Worm (Caenorhabditis elegans) whole organism, late embryonic: ENCODE results near the gene srbc-16.

Source experiments
- C38D4.7 ChIP-seq: fragments of 200-800 bp; sonication (Bioruptor generic); optimal IDR thresholded peaks from 2 replicates; lab custom pipeline; 2018; ENCODE audit warnings: mild to moderate bottlenecking, missing genetic modification characterization, moderate library complexity, missing compliant biosample characterization
- Y22D7AL.16 ChIP-seq: sonication (generic microtip); optimal IDR thresholded peaks from 2 replicates; lab custom pipeline; 2016; ENCODE audit warnings: missing genetic modification characterization, missing compliant biosample characterization
- ahr-1 ChIP-seq: sonication (generic microtip); optimal IDR thresholded peaks from 2 replicates; lab custom pipeline; 2016; ENCODE audit warnings: missing genetic modification characterization, missing compliant biosample characterization
- ama-1 ChIP-seq: fragments of 150-350 bp; optimal IDR thresholded peaks from 2 replicates; lab custom pipeline; 2014
- ceh-14 ChIP-seq: sonication (generic microtip); optimal IDR thresholded peaks from 2 replicates; lab custom pipeline; 2016; ENCODE audit warnings: missing genotype, missing genetic modification characterization, missing compliant biosample characterization
- ceh-2 ChIP-seq: sonication (generic microtip); optimal IDR thresholded peaks from 2 replicates; lab custom pipeline; 2016; ENCODE audit warnings: missing genotype, missing genetic modification characterization, missing compliant biosample characterization
- ceh-34 ChIP-seq: sonication (generic microtip); optimal IDR thresholded peaks from 2 replicates; lab custom pipeline; 2016; ENCODE audit warnings: mild to moderate bottlenecking, missing genetic modification characterization, missing compliant biosample characterization
- ceh-48 ChIP-seq: sonication (generic microtip); optimal IDR thresholded peaks from 2 replicates; lab custom pipeline; 2016; ENCODE audit warnings: missing genetic modification characterization, inconsistent platforms, missing compliant biosample characterization
- ceh-6 ChIP-seq: fragments of 200-800 bp; sonication (Bioruptor generic); optimal IDR thresholded peaks from 2 replicates; lab custom pipeline; 2018; ENCODE audit warnings: mild to moderate bottlenecking, missing genetic modification characterization, missing compliant biosample characterization
- che-1 ChIP-seq: sonication (generic microtip); optimal IDR thresholded peaks from 2 replicates; lab custom pipeline; 2016; ENCODE audit warnings: mild to moderate bottlenecking, missing genetic modification characterization, missing compliant biosample characterization
- dve-1 ChIP-seq: sonication (generic microtip); optimal IDR thresholded peaks from 2 replicates; lab custom pipeline; 2017; ENCODE audit warnings: antibody characterized with exemption, mild to moderate bottlenecking, missing genetic modification characterization, missing compliant biosample characterization
- elt-2 ChIP-seq: sonication (generic microtip); optimal IDR thresholded peaks from 2 replicates; lab custom pipeline; 2016; ENCODE audit warnings: missing genetic modification reagents, missing genetic modification characterization, missing compliant biosample characterization
- elt-4 ChIP-seq: sonication (generic microtip); optimal IDR thresholded peaks from 2 replicates; lab custom pipeline; 2016; ENCODE audit warnings: missing genetic modification characterization, missing compliant biosample characterization
- fax-1 ChIP-seq: sonication (generic microtip); optimal IDR thresholded peaks from 2 replicates; lab custom pipeline; 2016; ENCODE audit warnings: missing genotype, missing genetic modification characterization, missing compliant biosample characterization
- fkh-10 ChIP-seq: fragments of 150-350 bp; optimal IDR thresholded peaks from 2 replicates; lab custom pipeline; 2014; ENCODE audit warnings: missing biosample characterization, missing genetic modification reagents, missing genetic modification characterization
- gmeb-2 ChIP-seq: sonication (generic microtip); optimal IDR thresholded peaks from 2 replicates; lab custom pipeline; 2016; ENCODE audit warnings: missing genetic modification characterization, inconsistent platforms, missing compliant biosample characterization
- hlh-15 ChIP-seq: sonication (generic microtip); optimal IDR thresholded peaks from 2 replicates; lab custom pipeline; 2016; ENCODE audit warnings: missing genetic modification characterization, missing compliant biosample characterization
- lim-6 ChIP-seq: sonication (generic microtip); optimal IDR thresholded peaks from 2 replicates; lab custom pipeline; 2016; ENCODE audit warnings: missing genetic modification characterization, missing compliant biosample characterization
- lin-11 ChIP-seq: fragments of 200-800 bp; sonication (Bioruptor generic); optimal IDR thresholded peaks from 2 replicates; lab custom pipeline; 2018; ENCODE audit warnings: mild to moderate bottlenecking, missing genetic modification characterization, missing compliant biosample characterization
- nfya-1 ChIP-seq: sonication (generic microtip); optimal IDR thresholded peaks from 2 replicates; lab custom pipeline; 2017; ENCODE audit warnings: missing genetic modification characterization, mild to moderate bottlenecking, missing compliant biosample characterization, antibody characterized with exemption, moderate library complexity
- npax-4 ChIP-seq: sonication (generic microtip); optimal IDR thresholded peaks from 2 replicates; lab custom pipeline; 2016; ENCODE audit warnings: missing genetic modification characterization, missing compliant biosample characterization
- pqm-1 ChIP-seq: sonication (generic microtip); optimal IDR thresholded peaks from 2 replicates; lab custom pipeline; 2016; ENCODE audit warnings: missing genetic modification characterization, missing compliant biosample characterization
- ref-2 ChIP-seq: sonication (generic microtip); optimal IDR thresholded peaks from 2 replicates; lab custom pipeline; 2016; ENCODE audit warnings: missing genetic modification characterization, missing compliant biosample characterization
- sdc-2 ChIP-seq: sonication (generic microtip); optimal IDR thresholded peaks from 2 replicates; lab custom pipeline; 2016; ENCODE audit warnings: missing genotype, missing genetic modification characterization, missing compliant biosample characterization
- sox-2 ChIP-seq: fragments of 200-800 bp; sonication (Bioruptor generic); IDR thresholded peaks from 2 replicates; pipeline ENCODE4 v1.3.6; 2022; ENCODE audit warnings: missing genetic modification reagents, missing genetic modification characterization, missing compliant biosample characterization
- sox-4 ChIP-seq: sonication (generic microtip); optimal IDR thresholded peaks from 2 replicates; lab custom pipeline; 2017; ENCODE audit warnings: mild to moderate bottlenecking, missing genetic modification characterization, inconsistent platforms, missing compliant biosample characterization
- syd-9 ChIP-seq: sonication (generic microtip); optimal IDR thresholded peaks from 2 replicates; lab custom pipeline; 2016; ENCODE audit warnings: mild to moderate bottlenecking, missing genetic modification characterization, moderate library complexity, missing compliant biosample characterization
- ttx-3 ChIP-seq: sonication (generic microtip); optimal IDR thresholded peaks from 2 replicates; lab custom pipeline; 2016; ENCODE audit warnings: missing genetic modification reagents, missing genetic modification characterization, missing compliant biosample characterization
- unc-42 ChIP-seq: sonication (generic microtip); optimal IDR thresholded peaks from 2 replicates; lab custom pipeline; 2016; ENCODE audit warnings: missing genotype, missing genetic modification characterization, missing compliant biosample characterization
- unc-86 ChIP-seq: sonication (generic microtip); optimal IDR thresholded peaks from 2 replicates; lab custom pipeline; 2016; ENCODE audit warnings: missing genetic modification characterization, missing compliant biosample characterization

Gene srbc-16

DNA sequence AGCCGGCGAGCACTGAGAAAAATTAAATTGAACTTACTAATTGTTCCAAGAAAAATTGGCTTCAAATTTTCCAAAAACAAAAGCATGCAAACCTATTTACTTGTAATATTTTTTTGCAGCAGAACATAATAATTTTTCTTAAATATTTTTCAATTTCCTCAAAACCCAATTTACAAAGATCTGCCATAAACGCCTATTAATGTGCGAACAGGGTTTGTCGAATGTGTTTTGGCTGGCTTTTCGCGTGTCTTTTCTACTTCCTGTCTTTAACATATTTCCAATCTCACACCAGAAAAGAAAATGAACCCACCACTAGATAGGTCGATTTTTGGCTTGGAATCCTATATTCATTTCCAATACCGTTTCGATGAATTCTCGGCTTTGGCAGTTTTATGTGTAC is 6.6 kb upstream of the srbc-16 start, which contains the start of gene C45H4.18:
TSS of gene C45H4.18 (plus strand) at position 301 of the 400 bp plus-strand sequence.
- TF ChIP-seq pqm-1 (tag; lab: Kevin White, UChicago): no peak
- TF ChIP-seq dve-1 (tag; lab: Kevin White, UChicago): no peak

DNA sequence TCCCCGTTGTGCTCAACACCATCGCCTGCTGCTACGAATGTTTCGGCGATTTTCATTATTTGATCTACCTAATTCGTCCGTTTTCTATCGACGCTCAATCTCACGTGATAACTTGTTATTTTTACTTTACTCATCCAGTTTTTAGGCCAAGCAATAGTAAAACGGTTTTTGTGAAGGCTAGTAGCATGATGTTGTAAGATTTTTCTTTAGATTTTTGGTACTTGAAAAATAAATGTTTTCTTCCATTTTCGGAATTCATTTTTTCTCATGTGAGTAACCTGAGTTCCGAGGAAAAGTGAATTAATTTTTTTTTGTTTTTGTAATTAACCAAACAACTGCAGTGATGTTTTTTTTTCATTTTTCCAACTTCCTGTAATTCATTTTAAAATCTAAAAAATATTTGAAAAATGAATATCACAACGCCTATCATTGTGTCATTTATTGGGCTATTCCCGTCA is 4.5 kb upstream of the srbc-16 start, which contains the start of gene srbc-17:
TSS of gene srbc-17 (plus strand) at position 408 of the 458 bp plus-strand sequence.
- TF ChIP-seq dve-1 (tag; lab: Kevin White, UChicago) (no peak), sox-4 (tag; lab: Kevin White, UChicago) (no peak), syd-9 (tag; lab: Kevin White, UChicago) (no peak), hlh-15 (no peak), ceh-2 (no peak), ref-2 (tag; lab: Kevin White, UChicago) (no peak), ceh-48 (tag; lab: Kevin White, UChicago) (no peak), ttx-3 (no peak), ceh-34 (tag; lab: Kevin White, UChicago) (no peak), ama-1 (lab: Kevin White, UChicago) (no peak), elt-2 (tag; lab: Kevin White, UChicago) (no peak), Y22D7AL.16 (tag; lab: Kevin White, UChicago) (no peak), unc-42 (tag; lab: Kevin White, UChicago) (no peak), ceh-14 (tag; lab: Kevin White, UChicago) (no peak), ahr-1 (tag; lab: Kevin White, UChicago) (no peak)

DNA sequence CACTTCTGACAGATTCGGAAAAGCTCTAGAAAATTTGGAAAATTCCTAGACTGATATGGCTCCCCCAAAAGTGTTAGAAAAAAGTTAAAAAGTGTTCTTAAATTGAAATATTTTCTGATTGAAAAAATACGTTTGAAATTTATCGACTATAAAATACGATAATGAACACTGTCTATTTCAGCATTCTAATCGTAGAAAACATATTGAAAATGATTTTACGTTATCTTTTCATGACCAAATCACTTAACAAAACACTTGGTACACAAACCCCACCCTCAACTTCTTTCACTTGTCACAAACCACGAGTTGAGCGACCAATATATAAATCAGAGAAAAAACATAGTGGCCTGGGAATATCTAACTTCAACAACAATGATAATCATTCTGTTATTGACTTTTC is 2.6 kb upstream of the srbc-16 start, which contains the start of gene cyp-33C1:
TSS of gene cyp-33C1 (plus strand) at position 301 of the 400 bp plus-strand sequence.
- no peak for TF ChIP-seq gmeb-2 (tag; lab: Kevin White, UChicago)
- TF ChIP-seq lin-11 (tag; lab: Kevin White, UChicago): no peak
- TF ChIP-seq syd-9 (tag; lab: Kevin White, UChicago): no peak
- no peak for TF ChIP-seq pqm-1 (tag; lab: Kevin White, UChicago)
- no peak for TF ChIP-seq ceh-48 (tag; lab: Kevin White, UChicago)
- no peak for TF ChIP-seq lim-6 (tag; lab: Kevin White, UChicago)
- TF ChIP-seq fkh-10 (GFP tag; lab: Kevin White, UChicago): no peak
- no peak for TF ChIP-seq unc-42 (tag; lab: Kevin White, UChicago)
- no peak for TF ChIP-seq npax-4 (tag; lab: Kevin White, UChicago)
- TF ChIP-seq ceh-6 (GFP tag; lab: Kevin White, UChicago): no peak
- no peak for TF ChIP-seq unc-86 (tag; lab: Kevin White, UChicago)
- TF ChIP-seq sox-2 (GFP tag; lab: Robert Waterston, UW): no peak

DNA sequence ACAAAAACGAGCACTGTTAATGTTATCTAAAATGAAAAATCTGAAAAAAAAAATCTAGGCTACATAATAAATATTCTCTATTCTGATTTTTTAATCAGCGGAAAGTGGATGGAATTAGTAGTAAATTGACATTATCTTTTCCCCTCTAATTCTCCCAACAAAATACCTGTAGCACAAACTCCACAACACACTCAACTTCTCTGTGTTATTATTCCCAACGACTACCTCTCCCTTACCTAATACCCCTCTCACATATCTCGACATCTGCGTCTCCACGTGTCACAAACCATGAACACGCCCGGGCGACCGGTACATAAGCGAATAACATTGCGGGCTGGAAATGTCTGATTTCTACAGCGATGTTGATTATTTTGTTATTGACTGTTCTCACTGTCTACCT is 1.3 kb downstream of the srbc-16 start, which contains the start of gene cyp-33C2:
TSS of gene cyp-33C2 (plus strand) at position 327 of the 400 bp plus-strand sequence.
- TF ChIP-seq che-1 (tag; lab: Kevin White, UChicago) (no peak), C38D4.7 (GFP tag; lab: Kevin White, UChicago) (no peak), dve-1 (tag; lab: Kevin White, UChicago) (no peak), fax-1 (tag; lab: Kevin White, UChicago) (no peak)
- TF ChIP-seq, all 69 proteins: peak for 0

DNA sequence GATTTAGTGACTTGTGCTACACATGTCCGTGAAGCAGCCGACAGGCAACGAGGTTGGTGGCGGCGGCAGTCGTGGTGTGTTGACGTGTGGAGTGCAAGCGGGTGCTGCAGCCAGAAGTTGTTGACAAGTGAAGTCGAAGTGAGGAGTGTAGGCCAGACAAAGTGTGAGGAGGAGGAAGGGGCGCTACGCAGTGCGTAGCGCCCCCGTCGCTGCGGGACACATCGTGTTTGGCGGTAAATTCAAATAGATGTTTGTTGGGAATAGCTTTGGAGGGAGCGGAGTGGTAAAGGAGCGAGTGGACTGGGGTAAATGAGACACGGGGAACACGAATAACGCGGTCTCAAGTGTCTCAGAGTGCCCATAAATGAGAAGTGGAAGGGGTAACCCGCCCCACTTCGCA is 3.6 kb downstream of the srbc-16 start:
- TF ChIP-seq elt-4 (tag; lab: Kevin White, UChicago) (peak; percentile 5), C38D4.7 (GFP tag; lab: Kevin White, UChicago) (no peak)
- TF ChIP-seq, all 69 proteins: peak for 1

DNA sequence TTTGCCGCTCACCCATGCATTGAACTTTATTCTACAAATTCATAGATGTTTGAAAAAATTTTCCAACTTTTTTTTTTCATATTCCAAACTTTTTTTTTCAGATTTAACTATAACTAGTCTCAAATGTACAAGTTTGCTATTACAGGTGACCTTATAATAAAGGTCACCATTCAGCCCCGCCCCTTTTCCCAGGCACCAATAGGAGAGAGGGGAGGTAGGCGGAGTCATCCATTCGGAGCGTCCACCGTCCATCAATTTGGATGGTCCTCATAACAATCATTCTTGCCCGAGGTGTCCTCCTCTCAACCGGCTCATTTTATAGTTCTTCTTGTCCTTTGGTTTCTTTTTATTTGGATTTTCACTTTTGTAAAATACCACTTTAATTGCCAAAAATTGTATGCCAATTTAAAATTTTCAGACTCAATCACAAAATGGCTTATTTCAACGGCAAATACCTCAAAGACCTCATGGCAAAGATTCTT is 6.1 kb downstream of the srbc-16 start, which contains the start of gene Y5H2B.3:
TSS of gene Y5H2B.3 (plus strand) at position 432 of the 482 bp plus-strand sequence.
- TF ChIP-seq nfya-1 (tag; lab: Kevin White, UChicago) (peak; percentile 60), sdc-2 (no peak), gmeb-2 (tag; lab: Kevin White, UChicago) (no peak)
- TF ChIP-seq, all 69 proteins: peak for 1
